Fruit fly (Drosophila melanogaster) whole organism, embryonic: ENCODE measurements around the gene CG9107.

Experiments used
- Abd-B ChIP-seq: fragments of 200-800 bp; sonication (Bioruptor generic); optimal IDR thresholded peaks from 2 replicates; lab custom pipeline; 2018; ENCODE audit warnings: missing biosample characterization, mild to moderate bottlenecking, missing genetic modification characterization, moderate library complexity
- BEAF-32 ChIP-seq: fragments of 200-800 bp; sonication (Bioruptor generic); optimal IDR thresholded peaks from 3 replicates; lab custom pipeline; 2017; ENCODE audit warnings: missing biosample characterization, missing genetic modification characterization, mild to moderate bottlenecking, moderate library complexity, missing genetic modification reagents
- Bteb2 ChIP-seq: fragments of 200-800 bp; sonication (Bioruptor generic); optimal IDR thresholded peaks from 2 replicates; lab custom pipeline; 2016; ENCODE audit warnings: missing biosample characterization, missing genetic modification characterization
- CG10209 ChIP-seq: fragments of 200-800 bp; sonication (Bioruptor generic); optimal IDR thresholded peaks from 3 replicates; lab custom pipeline; 2017; ENCODE audit warnings: missing biosample characterization, mild to moderate bottlenecking, missing genetic modification characterization, missing genetic modification reagents
- CG11723 ChIP-seq: fragments of 200-800 bp; sonication (Bioruptor generic); optimal IDR thresholded peaks from 2 replicates; lab custom pipeline; 2017; ENCODE audit warnings: missing biosample characterization, mild to moderate bottlenecking, missing genetic modification characterization
- CG13296 ChIP-seq: fragments of 200-800 bp; sonication (Bioruptor generic); optimal IDR thresholded peaks from 3 replicates; lab custom pipeline; 2018; ENCODE audit warnings: missing biosample characterization, mild to moderate bottlenecking, missing genetic modification characterization
- CG13624 ChIP-seq: fragments of 200-800 bp; sonication (Bioruptor generic); optimal IDR thresholded peaks from 2 replicates; lab custom pipeline; 2016; ENCODE audit warnings: missing biosample characterization, missing genetic modification characterization
- CG14710 ChIP-seq: fragments of 200-800 bp; sonication (Bioruptor generic); optimal IDR thresholded peaks from 3 replicates; lab custom pipeline; 2019; ENCODE audit warnings: missing biosample characterization, mild to moderate bottlenecking, missing genetic modification characterization, moderate library complexity
- CG14860 ChIP-seq: fragments of 200-800 bp; sonication (Bioruptor generic); IDR thresholded peaks from 3 replicates; pipeline ENCODE4 v1.3.6; 2022; ENCODE audit warnings: missing biosample characterization, missing genetic modification characterization; ENCODE audit not compliant: partially characterized antibody
- CG15514 ChIP-seq: fragments of 200-800 bp; sonication (Bioruptor generic); optimal IDR thresholded peaks from 3 replicates; lab custom pipeline; 2017; ENCODE audit warnings: missing biosample characterization, missing genetic modification characterization, mild to moderate bottlenecking, moderate library complexity, missing genetic modification reagents
- CG1603 ChIP-seq: fragments of 200-800 bp; sonication (Bioruptor generic); optimal IDR thresholded peaks from 2 replicates; lab custom pipeline; 2019; ENCODE audit warnings: missing biosample characterization, mild to moderate bottlenecking, missing genetic modification characterization, moderate library complexity
- CG2129 ChIP-seq: fragments of 200-800 bp; sonication (Bioruptor generic); IDR thresholded peaks from 2 replicates; pipeline ENCODE4 v1.3.6; 2022; ENCODE audit warnings: missing biosample characterization, missing genetic modification characterization; ENCODE audit not compliant: partially characterized antibody
- CG31224 ChIP-seq: fragments of 200-800 bp; sonication (Bioruptor generic); IDR thresholded peaks from 2 replicates; pipeline ENCODE4 v1.3.6; 2022; ENCODE audit warnings: missing biosample characterization, missing genetic modification characterization
- CG42726 ChIP-seq: fragments of 200-800 bp; sonication (Bioruptor generic); IDR thresholded peaks from 2 replicates; pipeline ENCODE4 v1.3.6; 2022; ENCODE audit warnings: missing biosample characterization, missing genetic modification characterization; ENCODE audit not compliant: partially characterized antibody
- CG4328 ChIP-seq: fragments of 200-800 bp; sonication (Bioruptor generic); optimal IDR thresholded peaks from 3 replicates; lab custom pipeline; 2017; ENCODE audit warnings: missing biosample characterization, missing genetic modification reagents, missing genetic modification characterization
- CG4404 ChIP-seq: fragments of 200-800 bp; sonication (Bioruptor generic); IDR thresholded peaks from 2 replicates; pipeline ENCODE4 v1.3.6; 2022; ENCODE audit warnings: missing biosample characterization, missing genetic modification characterization
- CoRest ChIP-seq: fragments of 200-800 bp; sonication (Bioruptor generic); optimal IDR thresholded peaks from 3 replicates; lab custom pipeline; 2018; ENCODE audit warnings: missing biosample characterization, mild to moderate bottlenecking, missing genetic modification characterization, moderate library complexity
- Dll ChIP-seq: fragments of 200-800 bp; sonication (Bioruptor generic); IDR thresholded peaks from 4 replicates; pipeline ENCODE4 v1.3.6; 2022; ENCODE audit warnings: missing biosample characterization, missing genetic modification characterization; ENCODE audit not compliant: partially characterized antibody
- Dp ChIP-seq: fragments of 200-800 bp; sonication (Bioruptor generic); optimal IDR thresholded peaks from 2 replicates; lab custom pipeline; 2018; ENCODE audit warnings: missing biosample characterization, mild to moderate bottlenecking, missing genetic modification characterization, moderate library complexity
- E2f2 ChIP-seq: fragments of 200-800 bp; sonication (Bioruptor generic); IDR thresholded peaks from 2 replicates; pipeline ENCODE4 v1.3.6; 2022; ENCODE audit warnings: missing biosample characterization, missing genetic modification characterization
- Fer3 ChIP-seq: fragments of 200-800 bp; sonication (Bioruptor generic); optimal IDR thresholded peaks from 2 replicates; lab custom pipeline; 2018; ENCODE audit warnings: missing biosample characterization, mild to moderate bottlenecking, missing genetic modification characterization, moderate library complexity
- Gug ChIP-seq: fragments of 200-800 bp; sonication (Bioruptor generic); IDR thresholded peaks from 4 replicates; pipeline ENCODE4 v1.3.6; 2022; ENCODE audit warnings: missing biosample characterization, missing genetic modification characterization
- H2.0 ChIP-seq: fragments of 200-800 bp; sonication (Bioruptor generic); IDR thresholded peaks from 2 replicates; pipeline ENCODE4 v1.3.6; 2022; ENCODE audit warnings: missing biosample characterization, missing genetic modification characterization
- HLH4C ChIP-seq: fragments of 200-800 bp; sonication (Bioruptor generic); IDR thresholded peaks from 3 replicates; pipeline ENCODE4 v1.3.6; 2022; ENCODE audit warnings: missing biosample characterization, missing genetic modification characterization; ENCODE audit not compliant: partially characterized antibody
- MESR4 ChIP-seq: fragments of 200-800 bp; sonication (Bioruptor generic); optimal IDR thresholded peaks from 2 replicates; lab custom pipeline; 2018; ENCODE audit warnings: missing biosample characterization, mild to moderate bottlenecking, missing genetic modification characterization, moderate library complexity
- Nf-YB ChIP-seq: fragments of 200-800 bp; sonication (Bioruptor generic); optimal IDR thresholded peaks from 3 replicates; lab custom pipeline; 2019; ENCODE audit warnings: missing biosample characterization, mild to moderate bottlenecking, missing genetic modification characterization, moderate library complexity
- Opbp ChIP-seq: fragments of 200-800 bp; sonication (Bioruptor generic); IDR thresholded peaks from 3 replicates; pipeline ENCODE4 v1.3.6; 2022; ENCODE audit warnings: missing biosample characterization, missing genetic modification characterization; ENCODE audit not compliant: partially characterized antibody
- Rfx ChIP-seq: fragments of 200-800 bp; sonication (Bioruptor generic); IDR thresholded peaks from 2 replicates; pipeline ENCODE4 v1.3.6; 2022; ENCODE audit warnings: missing biosample characterization, missing genetic modification characterization
- Sry-δ ChIP-seq: fragments of 200-800 bp; sonication (Bioruptor generic); optimal IDR thresholded peaks from 2 replicates; lab custom pipeline; 2016; ENCODE audit warnings: missing biosample characterization, missing genetic modification characterization
- Stat92E ChIP-seq, 3 experiments: fragments of >200 bp in 2 of 3; fragments of 200-800 bp in 1 of 3; sonication (Bioruptor generic) in 1 of 3; optimal IDR thresholded peaks; 2 replicates each; lab custom pipeline; 2017 to 2019; ENCODE audit warnings: missing biosample characterization in 3 of 3, missing genetic modification characterization in 3 of 3, mild to moderate bottlenecking in 1 of 3, moderate library complexity in 1 of 3
- YL-1 ChIP-seq: fragments of 200-800 bp; sonication (Bioruptor generic); optimal IDR thresholded peaks from 3 replicates; lab custom pipeline; 2017; ENCODE audit warnings: missing biosample characterization, mild to moderate bottlenecking, missing genetic modification characterization
- chinmo ChIP-seq: fragments of 200-800 bp; sonication (Bioruptor generic); IDR thresholded peaks from 4 replicates; pipeline ENCODE4 v1.3.6; 2022; ENCODE audit warnings: missing biosample characterization, missing genetic modification characterization; ENCODE audit not compliant: partially characterized antibody
- crp ChIP-seq, 2 experiments: fragments of 200-800 bp; sonication (Bioruptor generic); optimal IDR thresholded peaks; 2 replicates in 1 of 2; 3 replicates in 1 of 2; lab custom pipeline; 2017; ENCODE audit warnings: missing biosample characterization in 2 of 2, missing genetic modification characterization in 2 of 2, mild to moderate bottlenecking in 1 of 2, moderate library complexity in 1 of 2
- gro ChIP-seq: fragments of 200-800 bp; sonication (Bioruptor generic); optimal IDR thresholded peaks from 2 replicates; lab custom pipeline; 2016; ENCODE audit warnings: missing biosample characterization, missing genetic modification characterization
- hb ChIP-seq: fragments of 200-800 bp; sonication (Bioruptor generic); IDR thresholded peaks from 3 replicates; pipeline ENCODE4 v1.3.6; 2022; ENCODE audit warnings: missing biosample characterization, missing genetic modification characterization; ENCODE audit not compliant: partially characterized antibody
- her ChIP-seq: fragments of 200-800 bp; sonication (Bioruptor generic); optimal IDR thresholded peaks from 2 replicates; lab custom pipeline; 2016; ENCODE audit warnings: missing biosample characterization, missing genetic modification characterization
- nmo ChIP-seq: fragments of 200-800 bp; sonication (Bioruptor generic); optimal IDR thresholded peaks from 2 replicates; lab custom pipeline; 2018; ENCODE audit warnings: missing biosample characterization, mild to moderate bottlenecking, missing genetic modification characterization, moderate library complexity
- phol ChIP-seq: fragments of 200-800 bp; sonication (Bioruptor generic); optimal IDR thresholded peaks from 3 replicates; lab custom pipeline; 2018; ENCODE audit warnings: missing biosample characterization, mild to moderate bottlenecking, missing genetic modification characterization, moderate library complexity
- row ChIP-seq: fragments of 200-800 bp; sonication (Bioruptor generic); IDR thresholded peaks from 3 replicates; pipeline ENCODE4 v1.3.6; 2022; ENCODE audit warnings: missing biosample characterization, missing genetic modification characterization
- salm ChIP-seq: fragments of 200-800 bp; sonication (Bioruptor generic); optimal IDR thresholded peaks from 2 replicates; lab custom pipeline; 2018; ENCODE audit warnings: missing biosample characterization, mild to moderate bottlenecking, missing genetic modification characterization
- schlank ChIP-seq: fragments of 200-800 bp; sonication (Bioruptor generic); optimal IDR thresholded peaks from 2 replicates; lab custom pipeline; 2018; ENCODE audit warnings: missing biosample characterization, mild to moderate bottlenecking, missing genetic modification characterization
- sima ChIP-seq: fragments of 200-800 bp; sonication (Bioruptor generic); optimal IDR thresholded peaks from 2 replicates; lab custom pipeline; 2016; ENCODE audit warnings: missing biosample characterization, missing genetic modification characterization
- sna ChIP-seq: fragments of 200-800 bp; sonication (Bioruptor generic); IDR thresholded peaks from 2 replicates; pipeline ENCODE4 v1.3.6; 2022; ENCODE audit warnings: missing biosample characterization, missing genetic modification characterization; ENCODE audit not compliant: partially characterized antibody
- sqz ChIP-seq: fragments of 200-800 bp; sonication (Bioruptor generic); optimal IDR thresholded peaks from 3 replicates; lab custom pipeline; 2018; ENCODE audit warnings: missing biosample characterization, mild to moderate bottlenecking, missing genetic modification characterization
- tup ChIP-seq: fragments of 200-800 bp; sonication (Bioruptor generic); optimal IDR thresholded peaks from 2 replicates; lab custom pipeline; 2016; ENCODE audit warnings: missing biosample characterization, mild to moderate bottlenecking, missing genetic modification characterization, moderate library complexity
- twi ChIP-seq: fragments of 200-800 bp; optimal IDR thresholded peaks from 2 replicates; lab custom pipeline; 2019; ENCODE audit warnings: missing biosample characterization, mild to moderate bottlenecking, missing genetic modification characterization, moderate library complexity
- vnd ChIP-seq: fragments of 200-800 bp; sonication (Bioruptor generic); IDR thresholded peaks from 3 replicates; pipeline ENCODE4 v1.3.6; 2022; ENCODE audit warnings: missing biosample characterization, missing genetic modification characterization; ENCODE audit not compliant: partially characterized antibody

The CG9107 gene

DNA sequence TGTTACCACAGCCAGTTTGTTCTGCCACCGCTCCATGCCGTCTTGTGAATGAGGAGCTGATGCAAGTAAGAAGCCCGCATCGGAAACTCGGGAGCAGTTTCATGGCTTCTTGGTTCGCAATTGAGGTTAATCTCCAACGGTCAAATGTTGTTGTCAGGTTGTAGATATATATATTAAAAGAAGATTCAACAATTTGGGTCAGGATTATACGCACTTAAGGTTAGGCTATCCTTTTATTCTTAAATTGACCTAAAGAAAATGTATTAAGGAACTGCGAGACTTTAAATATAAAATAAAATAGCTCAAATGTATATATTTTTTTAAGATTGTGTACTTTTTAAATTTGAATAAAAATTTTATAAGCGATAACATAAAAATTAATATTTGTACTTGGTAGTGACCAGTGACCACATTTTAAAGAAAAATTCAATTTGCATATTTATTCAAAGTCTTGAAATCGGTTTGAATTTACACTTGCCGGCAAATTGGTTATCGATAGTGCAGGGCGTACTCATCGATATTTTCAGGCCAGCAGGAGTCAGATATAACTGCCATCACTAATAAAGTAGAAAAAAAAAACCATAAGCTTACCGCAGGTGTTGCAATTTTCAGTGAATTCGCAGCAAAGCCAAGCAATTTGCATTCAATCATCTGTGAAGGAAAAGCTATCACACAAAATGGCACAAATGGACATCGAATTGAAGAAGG lies 44.4 kb upstream of the CG9107 start, which contains the start of the genes CG9150 and Pfdn1 (continued):
- TF ChIP-seq sima (no peak), Nf-YB (GFP tag; lab: Kevin White, UChicago) (no peak), CG14710 (peak; percentile 45), salm (tag; lab: Kevin White, UChicago) (no peak), CG10209 (GFP tag; lab: Kevin White, UChicago) (no peak), Abd-B (no peak), CG11723 (GFP tag; lab: Kevin White, UChicago) (no peak), gro (GFP tag; lab: Kevin White, UChicago) (peak; percentile 68), vnd (peak; percentile 75), CG4404 (no peak), tup (no peak), CG13624 (peak; percentile 29), CG13296 (GFP tag; lab: Kevin White, UChicago) (no peak), MESR4 (GFP tag; lab: Kevin White, UChicago) (peak; percentile 62), sna (peak; percentile 79), twi (tag; lab: Kevin White, UChicago) (no peak), Stat92E (GFP tag; optimal IDR thresholded peaks at IDR 0.05; lab: Kevin White, UChicago) (no peak), Dll (GFP tag; lab: Robert Waterston, UW) (peak; percentile 89), CG1603 (tag; lab: Kevin White, UChicago) (peak; percentile 35), CoRest (peak; percentile 20), Sry-δ (GFP tag; lab: Kevin White, UChicago) (peak; percentile 95), CG42726 (GFP tag; lab: Robert Waterston, UW) (peak; percentile 69; the same call in 1 of the 2 replicates), Opbp (GFP tag; lab: Robert Waterston, UW) (peak; percentile 89), CG2129 (GFP tag; lab: Robert Waterston, UW) (peak; percentile 80), crp (GFP tag; optimal IDR thresholded peaks at IDR 0.05; lab: Kevin White, UChicago) (peak in 1 of 2 experiments; percentile 54), schlank (tag; lab: Kevin White, UChicago) (no peak), Dp (GFP tag; lab: Kevin White, UChicago) (peak; percentile 92), hb (peak; percentile 60; the same call in 2 of the 3 replicates), E2f2 (GFP tag; lab: Robert Waterston, UW) (peak; percentile 95), Fer3 (tag; lab: Kevin White, UChicago) (no peak), H2.0 (GFP tag; lab: Robert Waterston, UW) (no peak), nmo (peak; percentile 12), row (GFP tag; lab: Robert Waterston, UW) (peak; percentile 53; the same call in 2 of the 3 replicates), CG15514 (GFP tag; lab: Kevin White, UChicago) (peak; percentile 94), Bteb2 (no peak), phol (peak; percentile 18), BEAF-32 (GFP tag; lab: Kevin White, UChicago) (peak; percentile 86), CG14860 (GFP tag; lab: Robert Waterston, UW) (peak; percentile 87), her (GFP tag; lab: Kevin White, UChicago) (peak; percentile 2), CG31224 (GFP tag; lab: Robert Waterston, UW) (no peak), sqz (GFP tag; lab: Kevin White, UChicago) (peak; percentile 93), Rfx (peak; percentile 48), HLH4C (peak; percentile 85), chinmo (GFP tag; lab: Robert Waterston, UW) (peak; percentile 78; the same call in 2 of the 4 replicates), Gug (no peak), YL-1 (GFP tag; lab: Kevin White, UChicago) (peak; percentile 69), CG4328 (GFP tag; lab: Kevin White, UChicago) (no peak)
